Worm (Caenorhabditis elegans) whole organism, L2 larva: ENCODE results near the gene srlf-1.

Experiments used
- ceh-82 ChIP-seq: fragments of 150-350 bp; optimal IDR thresholded peaks from 2 replicates; lab custom pipeline; 2014; ENCODE audit warnings: missing biosample characterization, missing genetic modification characterization
- mdl-1 ChIP-seq, 2 experiments: fragments of 150-350 bp in 1 of 2; sonication (generic microtip) in 1 of 2; optimal IDR thresholded peaks; 2 replicates each; lab custom pipeline; 2017; ENCODE audit warnings: missing biosample characterization in 2 of 2, missing genetic modification characterization in 2 of 2
- sem-4 ChIP-seq: fragments of 150-350 bp; optimal IDR thresholded peaks from 2 replicates; lab custom pipeline; 2014; ENCODE audit warnings: missing biosample characterization, missing genetic modification reagents, missing genetic modification characterization

DNA sequence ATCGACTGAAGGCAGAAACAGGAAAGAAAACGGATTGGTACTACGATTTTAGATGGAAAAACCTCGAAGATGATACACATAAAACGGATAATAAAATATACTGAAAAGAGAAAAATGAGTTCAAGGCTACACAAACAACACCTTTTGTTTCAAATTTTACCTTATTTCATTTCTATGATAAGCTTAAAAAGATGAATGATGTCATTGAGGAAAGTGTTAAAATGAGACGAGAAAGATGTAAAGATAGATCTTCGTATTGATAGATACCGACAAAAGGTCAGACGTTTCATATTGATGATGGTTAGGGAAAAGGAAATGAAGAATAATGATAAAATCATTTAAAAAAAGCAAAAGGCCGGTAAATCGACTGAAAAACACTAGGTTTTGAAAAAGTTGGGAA, 786 bp upstream of the srlf-1 start:
- TF ChIP-seq mdl-1 (tag; optimal IDR thresholded peaks at IDR 0.05; lab: Kevin White, UChicago) (no peak), ceh-82 (tag; lab: Kevin White, UChicago) (no peak), sem-4 (no peak)
